Worm (Caenorhabditis elegans) whole organism, late embryonic: ENCODE data around the gene srx-97.

Experiments used
- C08G9.2 ChIP-seq: sonication (generic microtip); optimal IDR thresholded peaks from 2 replicates; lab custom pipeline; 2016; ENCODE audit warnings: mild to moderate bottlenecking, missing genetic modification characterization, moderate library complexity, missing compliant biosample characterization
- C38D4.7 ChIP-seq: fragments of 200-800 bp; sonication (Bioruptor generic); optimal IDR thresholded peaks from 2 replicates; lab custom pipeline; 2018; ENCODE audit warnings: mild to moderate bottlenecking, missing genetic modification characterization, moderate library complexity, missing compliant biosample characterization
- K09A11.1 ChIP-seq: sonication (generic microtip); optimal IDR thresholded peaks from 2 replicates; lab custom pipeline; 2017; ENCODE audit warnings: antibody characterized with exemption, mild to moderate bottlenecking, missing genetic modification characterization, missing compliant biosample characterization; ENCODE audit not compliant: insufficient read depth
- T23F11.4 ChIP-seq: fragments of 200-800 bp; sonication (Bioruptor generic); optimal IDR thresholded peaks from 2 replicates; lab custom pipeline; 2018; ENCODE audit warnings: mild to moderate bottlenecking, missing genetic modification characterization, missing compliant biosample characterization
- ahr-1 ChIP-seq: sonication (generic microtip); optimal IDR thresholded peaks from 2 replicates; lab custom pipeline; 2016; ENCODE audit warnings: missing genetic modification characterization, missing compliant biosample characterization
- ama-1 ChIP-seq: fragments of 150-350 bp; optimal IDR thresholded peaks from 2 replicates; lab custom pipeline; 2014
- ceh-14 ChIP-seq: sonication (generic microtip); optimal IDR thresholded peaks from 2 replicates; lab custom pipeline; 2016; ENCODE audit warnings: missing genotype, missing genetic modification characterization, missing compliant biosample characterization
- ceh-18 ChIP-seq: sonication (generic microtip); optimal IDR thresholded peaks from 2 replicates; lab custom pipeline; 2016; ENCODE audit warnings: missing genetic modification characterization, missing compliant biosample characterization
- ceh-19 ChIP-seq: fragments of 200-800 bp; sonication (Bioruptor generic); optimal IDR thresholded peaks from 2 replicates; lab custom pipeline; 2018; ENCODE audit warnings: mild to moderate bottlenecking, missing genetic modification characterization, missing compliant biosample characterization
- ceh-2 ChIP-seq: sonication (generic microtip); optimal IDR thresholded peaks from 2 replicates; lab custom pipeline; 2016; ENCODE audit warnings: missing genotype, missing genetic modification characterization, missing compliant biosample characterization
- ceh-22 ChIP-seq: sonication (generic microtip); optimal IDR thresholded peaks from 2 replicates; lab custom pipeline; 2017; ENCODE audit warnings: missing biosample characterization, missing genetic modification characterization
- ceh-34 ChIP-seq: sonication (generic microtip); optimal IDR thresholded peaks from 2 replicates; lab custom pipeline; 2016; ENCODE audit warnings: mild to moderate bottlenecking, missing genetic modification characterization, missing compliant biosample characterization
- ceh-45 ChIP-seq: fragments of 200-800 bp; sonication (Bioruptor generic); IDR thresholded peaks from 2 replicates; pipeline ENCODE4 v1.3.6; 2022; ENCODE audit warnings: missing genetic modification reagents, missing genetic modification characterization, missing compliant biosample characterization
- ceh-9 ChIP-seq: sonication (generic microtip); optimal IDR thresholded peaks from 2 replicates; lab custom pipeline; 2016; ENCODE audit warnings: mild to moderate bottlenecking, missing genetic modification characterization, inconsistent platforms, missing compliant biosample characterization
- che-1 ChIP-seq: sonication (generic microtip); optimal IDR thresholded peaks from 2 replicates; lab custom pipeline; 2016; ENCODE audit warnings: mild to moderate bottlenecking, missing genetic modification characterization, missing compliant biosample characterization
- dmd-4 ChIP-seq: sonication (generic microtip); optimal IDR thresholded peaks from 2 replicates; lab custom pipeline; 2016; ENCODE audit warnings: borderline replicate concordance, missing genetic modification characterization, missing compliant biosample characterization
- gmeb-2 ChIP-seq: sonication (generic microtip); optimal IDR thresholded peaks from 2 replicates; lab custom pipeline; 2016; ENCODE audit warnings: missing genetic modification characterization, inconsistent platforms, missing compliant biosample characterization
- hlh-13 ChIP-seq: fragments of 200-800 bp; sonication (Bioruptor generic); optimal IDR thresholded peaks from 2 replicates; lab custom pipeline; 2018; ENCODE audit warnings: mild to moderate bottlenecking, missing genetic modification characterization, missing compliant biosample characterization
- hlh-15 ChIP-seq: sonication (generic microtip); optimal IDR thresholded peaks from 2 replicates; lab custom pipeline; 2016; ENCODE audit warnings: missing genetic modification characterization, missing compliant biosample characterization
- hlh-6 ChIP-seq: sonication (generic microtip); optimal IDR thresholded peaks from 2 replicates; lab custom pipeline; 2016; ENCODE audit warnings: missing genotype, missing genetic modification characterization, missing compliant biosample characterization
- hlh-8 ChIP-seq: sonication (generic microtip); optimal IDR thresholded peaks from 2 replicates; lab custom pipeline; 2016; ENCODE audit warnings: missing genotype, missing genetic modification characterization, missing compliant biosample characterization
- madf-2 ChIP-seq: sonication (generic microtip); optimal IDR thresholded peaks from 2 replicates; lab custom pipeline; 2017; ENCODE audit warnings: missing genetic modification characterization, missing compliant biosample characterization
- mec-3 ChIP-seq: sonication (generic microtip); optimal IDR thresholded peaks from 2 replicates; lab custom pipeline; 2016; ENCODE audit warnings: borderline replicate concordance, missing genetic modification characterization, missing compliant biosample characterization
- nhr-232 ChIP-seq: sonication (generic microtip); optimal IDR thresholded peaks from 2 replicates; lab custom pipeline; 2016; ENCODE audit warnings: missing genetic modification characterization, missing compliant biosample characterization
- npax-4 ChIP-seq: sonication (generic microtip); optimal IDR thresholded peaks from 2 replicates; lab custom pipeline; 2016; ENCODE audit warnings: missing genetic modification characterization, missing compliant biosample characterization
- pat-9 ChIP-seq: fragments of 200-800 bp; sonication (Bioruptor generic); optimal IDR thresholded peaks from 2 replicates; lab custom pipeline; 2018; ENCODE audit warnings: mild to moderate bottlenecking, missing genetic modification characterization, moderate library complexity, missing compliant biosample characterization
- pax-1 ChIP-seq: fragments of 150-350 bp; optimal IDR thresholded peaks from 2 replicates; lab custom pipeline; 2014; ENCODE audit warnings: missing biosample characterization, missing genetic modification characterization
- pha-2 ChIP-seq: sonication (generic microtip); optimal IDR thresholded peaks from 2 replicates; lab custom pipeline; 2017; ENCODE audit warnings: mild to moderate bottlenecking, missing genetic modification characterization, missing compliant biosample characterization
- pros-1 ChIP-seq: fragments of 150-350 bp; optimal IDR thresholded peaks from 2 replicates; lab custom pipeline; 2014; ENCODE audit warnings: missing biosample characterization, missing genetic modification reagents, missing genetic modification characterization
- ref-2 ChIP-seq: sonication (generic microtip); optimal IDR thresholded peaks from 2 replicates; lab custom pipeline; 2016; ENCODE audit warnings: missing genetic modification characterization, missing compliant biosample characterization
- rnt-1 ChIP-seq: sonication (generic microtip); optimal IDR thresholded peaks from 2 replicates; lab custom pipeline; 2016; ENCODE audit warnings: missing genetic modification characterization, missing compliant biosample characterization
- sox-4 ChIP-seq: sonication (generic microtip); optimal IDR thresholded peaks from 2 replicates; lab custom pipeline; 2017; ENCODE audit warnings: mild to moderate bottlenecking, missing genetic modification characterization, inconsistent platforms, missing compliant biosample characterization
- tbx-2 ChIP-seq: sonication (generic microtip); optimal IDR thresholded peaks from 2 replicates; lab custom pipeline; 2016; ENCODE audit warnings: missing genetic modification characterization, missing compliant biosample characterization
- tbx-7 ChIP-seq: sonication (generic microtip); optimal IDR thresholded peaks from 2 replicates; lab custom pipeline; 2016; ENCODE audit warnings: missing genotype, missing genetic modification characterization, missing compliant biosample characterization
- unc-3 ChIP-seq, 2 experiments: fragments of 200-800 bp in 1 of 2; sonication (Bioruptor generic) in 1 of 2; sonication (generic microtip) in 1 of 2; conservative IDR thresholded peaks in 1 of 2; optimal IDR thresholded peaks in 1 of 2; 2 replicates each; pipeline versions ENCODE4 v1.3.6 to Lab custom; 2016 to 2022; ENCODE audit warnings: missing compliant biosample characterization in 2 of 2, missing genetic modification characterization in 2 of 2, missing genetic modification reagents in 1 of 2
- unc-42 ChIP-seq: sonication (generic microtip); optimal IDR thresholded peaks from 2 replicates; lab custom pipeline; 2016; ENCODE audit warnings: missing genotype, missing genetic modification characterization, missing compliant biosample characterization
- ztf-16 ChIP-seq: sonication (generic microtip); optimal IDR thresholded peaks from 2 replicates; lab custom pipeline; 2017; ENCODE audit warnings: missing genetic modification characterization, missing compliant biosample characterization

Gene srx-97

DNA sequence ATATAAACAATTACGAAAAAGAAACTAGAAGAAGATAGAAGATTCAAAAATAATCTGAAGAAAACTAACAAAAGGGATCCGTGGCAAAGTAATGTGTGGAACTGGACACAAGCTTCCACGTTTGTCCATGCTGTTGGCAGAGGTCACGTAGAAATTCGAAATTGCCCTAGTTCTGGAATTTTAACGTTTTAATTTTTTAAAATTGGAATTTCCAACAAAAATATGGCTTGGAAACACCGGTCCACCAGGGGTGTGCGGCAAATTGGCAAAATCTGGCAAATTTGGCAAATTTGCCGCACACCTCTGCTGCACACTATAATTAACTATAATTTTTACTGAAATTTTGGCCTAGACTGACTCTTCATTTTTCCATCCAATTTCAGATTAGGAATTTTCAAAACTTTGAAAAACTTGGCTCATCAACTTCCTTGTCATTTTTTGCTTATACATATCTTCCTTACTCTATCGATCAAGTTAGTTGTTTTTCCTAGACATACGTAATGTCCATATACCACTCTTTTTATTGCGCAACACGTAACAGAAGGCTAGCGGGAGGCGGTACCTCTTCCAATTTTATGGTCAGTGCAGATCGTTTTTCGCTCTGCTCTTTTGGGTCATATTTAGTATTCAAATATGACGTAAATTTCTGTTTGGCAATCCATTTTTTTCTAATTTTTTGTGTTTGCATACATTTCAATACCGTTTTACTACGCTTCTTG lies 12.3 kb upstream of the srx-97 start, which contains the start of gene F19B10.10:
Gene F19B10.10, minus strand, starts transcription at position 51 of the 719 bp plus-strand sequence.
- TF ChIP-seq ref-2 = no peak
- TF ChIP-seq pax-1 (tag; lab: Kevin White, UChicago) = no peak
- TF ChIP-seq unc-42 (tag; lab: Kevin White, UChicago) = no peak
- TF ChIP-seq hlh-8 (tag; lab: Kevin White, UChicago) = no peak
- TF ChIP-seq ceh-22 (tag; lab: Kevin White, UChicago) = no peak
- no peak for TF ChIP-seq madf-2 (tag; lab: Kevin White, UChicago)
- no peak for TF ChIP-seq tbx-2 (tag; lab: Kevin White, UChicago)
- TF ChIP-seq K09A11.1 (tag; lab: Kevin White, UChicago) = no peak
- TF ChIP-seq ceh-34 (tag; lab: Kevin White, UChicago) = no peak
- no peak for TF ChIP-seq ceh-14 (tag; lab: Kevin White, UChicago)
- no peak for TF ChIP-seq ahr-1 (tag; lab: Kevin White, UChicago)
- TF ChIP-seq ama-1 (lab: Kevin White, UChicago) = no peak
- no peak for TF ChIP-seq pat-9 (tag; lab: Kevin White, UChicago)
- TF ChIP-seq hlh-13 (GFP tag; lab: Kevin White, UChicago) = no peak
- TF ChIP-seq tbx-7 = no peak

DNA sequence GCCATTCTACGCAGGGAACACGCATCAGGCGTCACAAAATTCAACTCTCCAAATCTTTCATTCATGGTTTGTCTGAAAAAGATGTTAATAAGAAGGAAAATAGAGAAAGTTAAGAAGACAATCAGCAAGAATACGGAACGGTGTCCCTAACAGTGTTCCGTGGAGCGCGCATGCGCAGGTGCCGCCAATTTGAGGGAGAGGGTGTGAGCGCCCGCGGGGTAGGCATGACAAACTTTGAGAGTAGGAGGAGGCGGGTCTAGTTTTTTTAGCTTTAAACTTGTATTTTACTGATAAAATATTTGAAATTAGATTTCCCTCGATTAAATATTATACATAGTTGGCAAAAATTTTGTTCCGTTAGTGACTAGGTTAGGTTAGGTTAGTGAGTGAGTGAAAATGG lies 11.2 kb upstream of the srx-97 start:
- no peak for TF ChIP-seq dmd-4 (tag; lab: Kevin White, UChicago)
- TF ChIP-seq mec-3 (tag; lab: Kevin White, UChicago) = no peak
- TF ChIP-seq unc-3 (GFP tag; conservative IDR thresholded peaks at IDR 0.05; lab: Robert Waterston, UW) = no peak
- no peak for TF ChIP-seq unc-3 (tag; optimal IDR thresholded peaks at IDR 0.05; lab: Kevin White, UChicago)
- TF ChIP-seq hlh-6 (tag; lab: Kevin White, UChicago) = no peak
- TF ChIP-seq gmeb-2 (tag; lab: Kevin White, UChicago) = no peak
- TF ChIP-seq rnt-1 = no peak
- TF ChIP-seq npax-4 (tag; lab: Kevin White, UChicago) = no peak
- no peak for TF ChIP-seq ceh-2 (tag; lab: Kevin White, UChicago)
- no peak for TF ChIP-seq ceh-18 (tag; lab: Kevin White, UChicago)
- no peak for TF ChIP-seq che-1 (tag; lab: Kevin White, UChicago)
- no peak for TF ChIP-seq sox-4 (tag; lab: Kevin White, UChicago)
- no peak for TF ChIP-seq C38D4.7

DNA sequence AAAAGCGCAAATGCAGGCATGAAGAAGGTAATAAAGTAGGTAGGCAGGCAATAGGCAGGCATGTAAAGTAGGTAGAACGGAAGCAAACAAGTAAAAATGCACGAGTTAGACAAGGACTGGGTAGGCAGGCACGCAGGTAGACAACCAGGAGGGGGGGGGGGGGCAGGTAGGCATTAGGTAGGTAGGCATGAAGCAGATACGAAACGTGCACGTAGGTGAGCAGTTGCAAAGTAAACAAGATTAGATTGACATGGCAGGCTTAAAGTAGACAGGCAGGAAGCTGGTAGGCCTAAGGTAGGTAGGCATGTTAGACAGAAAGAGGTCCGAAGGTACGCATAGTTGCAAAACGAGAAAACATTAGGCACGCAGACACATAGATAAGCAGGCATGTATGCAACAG lies 9.8 kb upstream of the srx-97 start:
- TF ChIP-seq C38D4.7 (no peak), ahr-1 (tag; lab: Kevin White, UChicago) (no peak), hlh-15 (tag; lab: Kevin White, UChicago) (no peak), C08G9.2 (tag; lab: Kevin White, UChicago) (no peak), ceh-34 (tag; lab: Kevin White, UChicago) (no peak), pros-1 (no peak), ceh-19 (GFP tag; lab: Kevin White, UChicago) (no peak), K09A11.1 (tag; lab: Kevin White, UChicago) (no peak), npax-4 (tag; lab: Kevin White, UChicago) (no peak), ceh-45 (no peak), ztf-16 (tag; lab: Kevin White, UChicago) (no peak), T23F11.4 (no peak), pha-2 (tag; lab: Kevin White, UChicago) (no peak), nhr-232 (no peak), che-1 (tag; lab: Kevin White, UChicago) (no peak), mec-3 (tag; lab: Kevin White, UChicago) (no peak), ceh-9 (no peak)
